Worm (Caenorhabditis elegans): ENCODE results near the gene ncx-1.

The ncx-1 gene

DNA sequence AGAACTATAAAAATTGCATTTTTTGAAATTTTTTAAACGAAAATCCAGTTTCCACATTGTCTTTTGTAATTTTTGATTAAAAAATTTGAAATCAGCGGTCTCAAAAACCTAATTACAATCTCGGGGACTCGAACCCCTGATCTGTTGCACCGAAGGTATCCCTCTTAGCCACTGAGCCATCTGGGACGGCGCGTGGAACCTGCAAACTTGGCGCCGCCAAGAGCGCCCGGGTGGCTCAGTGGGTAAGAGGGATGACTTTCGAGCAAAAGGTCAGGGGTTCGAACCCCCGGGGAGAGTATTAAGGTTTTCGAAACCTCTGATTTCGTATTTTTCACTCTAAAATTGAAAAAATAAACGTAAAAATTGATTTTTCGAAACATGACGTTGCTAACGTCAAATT, 2.5 kb upstream of the ncx-1 start:
- TF ChIP-seq nhr-23 (tag; optimal IDR thresholded peaks at IDR 0.05), result no peak
- TF ChIP-seq Y55F3AM.14 (GFP tag; optimal IDR thresholded peaks at IDR 0.05), result no peak
- TF ChIP-seq ZK546.5 (tag; optimal IDR thresholded peaks at IDR 0.05), result no peak
- TF ChIP-seq ceh-16 (tag; optimal IDR thresholded peaks at IDR 0.05), result no peak
- TF ChIP-seq aly-2 (tag; optimal IDR thresholded peaks at IDR 0.05), result no peak
- TF ChIP-seq unc-39 (tag; optimal IDR thresholded peaks at IDR 0.05), result no peak
- TF ChIP-seq egl-27 (tag; optimal IDR thresholded peaks at IDR 0.05), result no peak
- no peak for TF ChIP-seq lsy-2 (tag; optimal IDR thresholded peaks at IDR 0.05)
- no peak for TF ChIP-seq gmeb-1 (tag; optimal IDR thresholded peaks at IDR 0.05)
- TF ChIP-seq lin-39 (tag; optimal IDR thresholded peaks at IDR 0.05), result no peak
- TF ChIP-seq sem-4 (tag; optimal IDR thresholded peaks at IDR 0.05), result no peak
- no peak for TF ChIP-seq F13H6.1 (tag; optimal IDR thresholded peaks at IDR 0.05)
- TF ChIP-seq blmp-1 (tag; optimal IDR thresholded peaks at IDR 0.05; ENCODE audit: insufficient read depth), result no peak
- no peak for TF ChIP-seq dmd-4 (tag; optimal IDR thresholded peaks at IDR 0.05)
- no peak for TF ChIP-seq C34F6.9 (tag; optimal IDR thresholded peaks at IDR 0.05)
- TF ChIP-seq mdl-1 (tag; optimal IDR thresholded peaks at IDR 0.05), result no peak
- no peak for TF ChIP-seq crh-2 (tag; optimal IDR thresholded peaks at IDR 0.05)
- TF ChIP-seq unc-55 (GFP tag; optimal IDR thresholded peaks at IDR 0.05), result no peak
- no peak for TF ChIP-seq nhr-6 (tag; optimal IDR thresholded peaks at IDR 0.05)

DNA sequence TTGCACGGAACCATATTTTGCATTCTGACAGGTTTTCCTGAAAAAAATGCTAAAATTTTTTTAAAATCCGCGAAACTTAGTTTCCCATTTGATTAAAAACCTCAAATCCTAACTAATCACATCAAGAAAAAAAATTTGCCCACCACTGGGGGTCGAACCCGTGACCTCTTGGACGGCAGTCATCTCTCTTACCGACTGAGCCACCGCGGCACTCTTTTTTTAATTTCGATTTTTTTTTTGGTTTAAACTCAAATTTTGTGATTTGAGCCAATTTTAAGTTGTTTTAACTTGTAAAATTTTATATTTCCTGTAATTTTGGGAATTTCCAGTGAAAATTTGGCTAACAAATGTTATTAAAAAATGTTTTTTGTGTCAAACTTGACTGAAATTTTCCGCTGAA, 703 bp downstream of the ncx-1 start:
- no peak for TF ChIP-seq gmeb-1 (tag; optimal IDR thresholded peaks at IDR 0.05)
- TF ChIP-seq unc-55 (GFP tag; optimal IDR thresholded peaks at IDR 0.05), result no peak
- no peak for TF ChIP-seq dmd-4 (tag; optimal IDR thresholded peaks at IDR 0.05)
- TF ChIP-seq lin-39 (tag; optimal IDR thresholded peaks at IDR 0.05), result no peak
- TF ChIP-seq sma-9 (GFP tag; optimal IDR thresholded peaks at IDR 0.05), result no peak
- no peak for TF ChIP-seq sma-9 (tag; optimal IDR thresholded peaks at IDR 0.05)
- no peak for TF ChIP-seq ztf-11 (tag; optimal IDR thresholded peaks at IDR 0.05)
- no peak for TF ChIP-seq elt-3 (tag; optimal IDR thresholded peaks at IDR 0.05)
- TF ChIP-seq fos-1 (tag; optimal IDR thresholded peaks at IDR 0.05), result no peak
- no peak for TF ChIP-seq lin-11 (tag; optimal IDR thresholded peaks at IDR 0.05)
- no peak for TF ChIP-seq peb-1 (tag; optimal IDR thresholded peaks at IDR 0.05)
- TF ChIP-seq crh-2 (tag; optimal IDR thresholded peaks at IDR 0.05), result no peak
- TF ChIP-seq ama-1 (optimal IDR thresholded peaks at IDR 0.05), result no peak
- TF ChIP-seq nhr-11 (tag; optimal IDR thresholded peaks at IDR 0.05), result no peak
- no peak for TF ChIP-seq snpc-4 (tag; optimal IDR thresholded peaks at IDR 0.05)
- no peak for TF ChIP-seq sma-3 (GFP tag; optimal IDR thresholded peaks at IDR 0.05)
- TF ChIP-seq nhr-23 (tag; optimal IDR thresholded peaks at IDR 0.05), result no peak
- no peak for TF ChIP-seq lsy-2 (tag; optimal IDR thresholded peaks at IDR 0.05)
- TF ChIP-seq nhr-21 (tag; optimal IDR thresholded peaks at IDR 0.05), result no peak
- no peak for TF ChIP-seq zag-1 (tag; optimal IDR thresholded peaks at IDR 0.05)

DNA sequence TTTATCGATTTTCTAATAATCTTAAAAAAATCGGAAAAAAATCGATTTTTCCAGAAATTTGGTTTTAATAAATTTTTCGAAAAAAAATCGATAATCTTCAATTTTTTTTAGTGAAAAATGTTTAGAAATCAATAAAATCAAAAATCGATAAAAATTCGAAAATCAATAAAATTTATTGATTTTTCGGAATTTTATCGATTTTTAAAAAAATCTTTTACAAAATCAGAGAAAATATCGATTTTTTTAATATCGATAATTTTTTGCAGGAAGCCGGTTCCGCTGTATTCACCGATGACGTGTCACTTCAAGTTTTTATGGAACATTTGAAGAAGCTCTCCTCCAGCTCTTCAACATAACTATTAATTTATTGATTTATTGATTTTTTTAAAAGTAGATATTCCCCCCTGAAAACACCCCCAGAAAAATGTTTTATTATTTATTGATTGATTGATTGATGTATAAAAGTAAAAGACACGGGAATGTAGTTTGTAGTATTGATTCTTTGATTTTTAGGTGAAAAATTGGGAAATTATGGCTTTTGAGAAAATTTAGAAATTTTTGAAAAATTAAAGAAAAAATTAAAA, 15.2 kb downstream of the ncx-1 start:
- no peak for TF ChIP-seq alr-1 (tag; optimal IDR thresholded peaks at IDR 0.05)
- TF ChIP-seq lin-11 (tag; optimal IDR thresholded peaks at IDR 0.05), result no peak
- no peak for TF ChIP-seq nhr-25 (tag; optimal IDR thresholded peaks at IDR 0.05)
- TF ChIP-seq mbf-1 (tag; optimal IDR thresholded peaks at IDR 0.05), result no peak
- TF ChIP-seq peb-1 (tag; optimal IDR thresholded peaks at IDR 0.05), result no peak
- no peak for TF ChIP-seq mab-5 (tag; optimal IDR thresholded peaks at IDR 0.05)
- TF ChIP-seq crh-2 (tag; optimal IDR thresholded peaks at IDR 0.05), result no peak
- no peak for TF ChIP-seq sem-4 (tag; optimal IDR thresholded peaks at IDR 0.05)
- TF ChIP-seq unc-39 (tag; optimal IDR thresholded peaks at IDR 0.05), result no peak
- no peak for TF ChIP-seq nhr-21 (tag; optimal IDR thresholded peaks at IDR 0.05)
- TF ChIP-seq ZK546.5 (tag; optimal IDR thresholded peaks at IDR 0.05), result no peak
- TF ChIP-seq lsy-2 (tag; optimal IDR thresholded peaks at IDR 0.05), result no peak
- TF ChIP-seq dmd-4 (tag; optimal IDR thresholded peaks at IDR 0.05), result no peak

DNA sequence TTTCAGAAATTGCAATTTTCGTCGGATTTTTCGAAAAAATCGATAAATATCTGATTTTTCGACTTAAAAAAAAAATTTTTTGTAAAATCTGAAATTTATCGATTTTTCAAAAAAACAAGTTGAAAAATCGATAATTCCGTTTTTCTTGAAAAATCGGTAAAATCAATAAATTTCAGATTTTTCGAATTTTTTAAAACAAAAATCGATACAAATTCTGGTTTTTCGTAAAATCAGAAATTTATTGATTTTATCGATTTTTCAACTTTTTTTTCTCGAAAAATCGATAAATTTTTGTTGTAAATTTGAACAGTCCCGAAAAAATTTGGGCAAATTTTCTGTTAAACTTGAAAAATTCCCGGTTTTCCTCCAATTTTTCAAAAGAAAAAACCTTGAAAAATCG, 16.1 kb downstream of the ncx-1 start:
- no peak for TF ChIP-seq nhr-6 (tag; optimal IDR thresholded peaks at IDR 0.05)
- TF ChIP-seq unc-55 (GFP tag; optimal IDR thresholded peaks at IDR 0.05), result no peak
- TF ChIP-seq R02D3.7 (tag; optimal IDR thresholded peaks at IDR 0.05), result no peak
- TF ChIP-seq blmp-1 (tag; optimal IDR thresholded peaks at IDR 0.05; ENCODE audit: insufficient read depth), result no peak
